Fruit fly (Drosophila melanogaster) whole organism, embryonic: ENCODE measurements around the gene HDAC4.

Experiments
- Blimp-1 ChIP-seq: fragments of 200-800 bp; sonication (Bioruptor generic); optimal IDR thresholded peaks from 3 replicates; lab custom pipeline; 2018; ENCODE audit warnings: missing biosample characterization, missing genetic modification characterization, mild to moderate bottlenecking, moderate library complexity, missing genetic modification reagents
- BtbVII ChIP-seq: fragments of 200-800 bp; sonication (Bioruptor generic); optimal IDR thresholded peaks from 3 replicates; lab custom pipeline; 2017; ENCODE audit warnings: missing biosample characterization, mild to moderate bottlenecking, missing genetic modification characterization
- CG10209 ChIP-seq: fragments of 200-800 bp; sonication (Bioruptor generic); optimal IDR thresholded peaks from 3 replicates; lab custom pipeline; 2017; ENCODE audit warnings: missing biosample characterization, mild to moderate bottlenecking, missing genetic modification characterization, missing genetic modification reagents
- CG11093 ChIP-seq: fragments of 200-800 bp; sonication (Bioruptor generic); IDR thresholded peaks from 3 replicates; pipeline ENCODE4 v1.3.6; 2022; ENCODE audit warnings: missing biosample characterization, missing genetic modification characterization
- CG11247 ChIP-seq: fragments of 200-800 bp; sonication (Bioruptor generic); IDR thresholded peaks from 2 replicates; pipeline ENCODE4 v1.3.6; 2022; ENCODE audit warnings: missing biosample characterization, missing genetic modification characterization
- CG13287 ChIP-seq: fragments of 200-800 bp; sonication (Bioruptor generic); IDR thresholded peaks from 2 replicates; pipeline ENCODE4 v1.3.6; 2022; ENCODE audit warnings: missing biosample characterization, missing genetic modification characterization; ENCODE audit not compliant: partially characterized antibody
- CG15601 ChIP-seq: fragments of 200-800 bp; sonication (Bioruptor generic); optimal IDR thresholded peaks from 3 replicates; lab custom pipeline; 2019; ENCODE audit warnings: missing biosample characterization, mild to moderate bottlenecking, missing genetic modification characterization, moderate library complexity
- CG16813 ChIP-seq: fragments of 200-800 bp; sonication (Bioruptor generic); IDR thresholded peaks from 3 replicates; pipeline ENCODE4 v1.3.6; 2022; ENCODE audit warnings: missing biosample characterization, missing genetic modification characterization; ENCODE audit not compliant: partially characterized antibody
- CG17829 ChIP-seq: fragments of 200-800 bp; optimal IDR thresholded peaks from 2 replicates; lab custom pipeline; 2019; ENCODE audit warnings: missing biosample characterization, mild to moderate bottlenecking, missing genetic modification characterization, moderate library complexity
- CG18599 ChIP-seq: fragments of 200-800 bp; sonication (Bioruptor generic); optimal IDR thresholded peaks from 3 replicates; lab custom pipeline; 2017; ENCODE audit warnings: missing biosample characterization, missing genetic modification characterization, mild to moderate bottlenecking, moderate library complexity, missing genetic modification reagents
- CG31388 ChIP-seq: fragments of 200-800 bp; sonication (Bioruptor generic); optimal IDR thresholded peaks from 2 replicates; lab custom pipeline; 2016; ENCODE audit warnings: missing biosample characterization, missing genetic modification characterization
- CG32772 ChIP-seq: fragments of 200-800 bp; sonication (Bioruptor generic); IDR thresholded peaks from 2 replicates; pipeline ENCODE4 v1.3.6; 2022; ENCODE audit warnings: missing biosample characterization, missing genetic modification characterization
- CG4424 ChIP-seq: fragments of 200-800 bp; sonication (Bioruptor generic); optimal IDR thresholded peaks from 3 replicates; lab custom pipeline; 2016; ENCODE audit warnings: missing biosample characterization, missing genetic modification characterization
- CG4707 ChIP-seq: fragments of 200-800 bp; sonication (Bioruptor generic); optimal IDR thresholded peaks from 2 replicates; lab custom pipeline; 2018; ENCODE audit warnings: missing biosample characterization, mild to moderate bottlenecking, missing genetic modification characterization, moderate library complexity
- CG7372 ChIP-seq: fragments of 200-800 bp; sonication (Bioruptor generic); IDR thresholded peaks from 2 replicates; pipeline ENCODE4 v1.3.6; 2022; ENCODE audit warnings: missing biosample characterization, missing genetic modification characterization
- CG7745 ChIP-seq: fragments of 200-800 bp; sonication (Bioruptor generic); optimal IDR thresholded peaks from 2 replicates; lab custom pipeline; 2018; ENCODE audit warnings: missing biosample characterization, mild to moderate bottlenecking, missing genetic modification characterization, moderate library complexity
- CrebB ChIP-seq: fragments of 200-800 bp; sonication (Bioruptor generic); optimal IDR thresholded peaks from 3 replicates; lab custom pipeline; 2018; ENCODE audit warnings: missing biosample characterization, mild to moderate bottlenecking, missing genetic modification characterization
- D19B ChIP-seq: fragments of 200-800 bp; sonication (Bioruptor generic); optimal IDR thresholded peaks from 2 replicates; lab custom pipeline; 2017; ENCODE audit warnings: missing biosample characterization, mild to moderate bottlenecking, missing genetic modification characterization
- Dbx ChIP-seq: fragments of 200-800 bp; sonication (Bioruptor generic); IDR thresholded peaks from 3 replicates; pipeline ENCODE4 v1.3.6; 2022; ENCODE audit warnings: missing biosample characterization, missing genetic modification characterization
- Doc3 ChIP-seq: fragments of 200-800 bp; sonication (Bioruptor generic); IDR thresholded peaks from 3 replicates; pipeline ENCODE4 v1.3.6; 2022; ENCODE audit warnings: missing biosample characterization, missing genetic modification characterization; ENCODE audit not compliant: partially characterized antibody
- Dp ChIP-seq: fragments of 200-800 bp; sonication (Bioruptor generic); optimal IDR thresholded peaks from 2 replicates; lab custom pipeline; 2018; ENCODE audit warnings: missing biosample characterization, mild to moderate bottlenecking, missing genetic modification characterization, moderate library complexity
- Ets97D ChIP-seq: fragments of 200-800 bp; sonication (Bioruptor generic); optimal IDR thresholded peaks from 3 replicates; lab custom pipeline; 2016; ENCODE audit warnings: missing biosample characterization, missing genetic modification characterization
- Fer2 ChIP-seq: fragments of 200-800 bp; sonication (Bioruptor generic); optimal IDR thresholded peaks from 2 replicates; lab custom pipeline; 2018; ENCODE audit warnings: missing biosample characterization, mild to moderate bottlenecking, missing genetic modification characterization, moderate library complexity
- HHEX ChIP-seq: fragments of 200-800 bp; sonication (Bioruptor generic); optimal IDR thresholded peaks from 3 replicates; lab custom pipeline; 2017; ENCODE audit warnings: missing biosample characterization, mild to moderate bottlenecking, missing genetic modification characterization, missing genetic modification reagents
- Neu2 ChIP-seq: fragments of 200-800 bp; sonication (Bioruptor generic); optimal IDR thresholded peaks from 3 replicates; lab custom pipeline; 2016; ENCODE audit warnings: missing biosample characterization, missing genetic modification characterization, borderline replicate concordance
- Ravus ChIP-seq: fragments of 200-800 bp; sonication (Bioruptor generic); IDR thresholded peaks from 2 replicates; pipeline ENCODE4 v1.3.6; 2022; ENCODE audit warnings: missing biosample characterization, missing genetic modification characterization
- Scr ChIP-seq: fragments of 200-800 bp; sonication (Bioruptor generic); IDR thresholded peaks from 2 replicates; pipeline ENCODE4 v1.3.6; 2022; ENCODE audit warnings: missing biosample characterization, missing genetic modification characterization; ENCODE audit not compliant: partially characterized antibody
- Six4 ChIP-seq: fragments of 200-800 bp; sonication (Bioruptor generic); optimal IDR thresholded peaks from 2 replicates; lab custom pipeline; 2016; ENCODE audit warnings: missing biosample characterization, missing genetic modification characterization
- Sry-β ChIP-seq: fragments of 200-800 bp; sonication (Bioruptor generic); optimal IDR thresholded peaks from 2 replicates; lab custom pipeline; 2018; ENCODE audit warnings: missing biosample characterization, mild to moderate bottlenecking, missing genetic modification characterization, moderate library complexity
- Sry-δ ChIP-seq: fragments of 200-800 bp; sonication (Bioruptor generic); optimal IDR thresholded peaks from 2 replicates; lab custom pipeline; 2016; ENCODE audit warnings: missing biosample characterization, missing genetic modification characterization
- ato ChIP-seq: fragments of 200-800 bp; sonication (Bioruptor generic); IDR thresholded peaks from 2 replicates; pipeline ENCODE4 v1.3.6; 2022; ENCODE audit warnings: missing biosample characterization, missing genetic modification characterization; ENCODE audit not compliant: partially characterized antibody
- bigmax ChIP-seq: fragments of 200-800 bp; sonication (Bioruptor generic); optimal IDR thresholded peaks from 2 replicates; lab custom pipeline; 2018; ENCODE audit warnings: missing biosample characterization, mild to moderate bottlenecking, missing genetic modification characterization
- bsh ChIP-seq, 2 experiments: fragments of 200-800 bp; sonication (Bioruptor generic); optimal IDR thresholded peaks; 2 replicates each; lab custom pipeline; 2017 to 2018; ENCODE audit warnings: mild to moderate bottlenecking in 2 of 2, missing biosample characterization in 2 of 2, missing genetic modification characterization in 2 of 2, moderate library complexity in 1 of 2
- btn ChIP-seq: fragments of 200-800 bp; sonication (Bioruptor generic); optimal IDR thresholded peaks from 2 replicates; lab custom pipeline; 2016; ENCODE audit warnings: missing biosample characterization, missing genetic modification characterization
- chn ChIP-seq: fragments of 200-800 bp; sonication (Bioruptor generic); optimal IDR thresholded peaks from 2 replicates; lab custom pipeline; 2016; ENCODE audit warnings: missing biosample characterization, missing genetic modification characterization
- ci ChIP-seq: fragments of 200-800 bp; sonication (Bioruptor generic); IDR thresholded peaks from 3 replicates; pipeline ENCODE4 v1.3.6; 2022; ENCODE audit warnings: missing biosample characterization, missing genetic modification characterization
- dimm ChIP-seq: fragments of 200-800 bp; sonication (Bioruptor generic); IDR thresholded peaks from 2 replicates; pipeline ENCODE4 v1.3.6; 2022; ENCODE audit warnings: missing biosample characterization, missing genetic modification characterization
- dmrt11E ChIP-seq: fragments of 200-800 bp; sonication (Bioruptor generic); optimal IDR thresholded peaks from 3 replicates; lab custom pipeline; 2018; ENCODE audit warnings: missing biosample characterization, mild to moderate bottlenecking, missing genetic modification characterization, moderate library complexity
- fd96Cb ChIP-seq: fragments of 200-800 bp; sonication (Bioruptor generic); optimal IDR thresholded peaks from 2 replicates; lab custom pipeline; 2018; ENCODE audit warnings: missing biosample characterization, mild to moderate bottlenecking, missing genetic modification characterization, moderate library complexity
- grn ChIP-seq: fragments of 200-800 bp; sonication (Bioruptor generic); optimal IDR thresholded peaks from 3 replicates; lab custom pipeline; 2017; ENCODE audit warnings: missing biosample characterization, missing genetic modification characterization
- hb ChIP-seq: fragments of 200-800 bp; sonication (Bioruptor generic); IDR thresholded peaks from 3 replicates; pipeline ENCODE4 v1.3.6; 2022; ENCODE audit warnings: missing biosample characterization, missing genetic modification characterization; ENCODE audit not compliant: partially characterized antibody
- kah ChIP-seq: fragments of 200-800 bp; sonication (Bioruptor generic); optimal IDR thresholded peaks from 2 replicates; lab custom pipeline; 2018; ENCODE audit warnings: missing biosample characterization, mild to moderate bottlenecking, missing genetic modification characterization
- pnt ChIP-seq: fragments of 200-800 bp; sonication (Bioruptor generic); optimal IDR thresholded peaks from 3 replicates; lab custom pipeline; 2016; ENCODE audit warnings: missing biosample characterization, missing genetic modification characterization
- tll ChIP-seq, 2 experiments: fragments of 200-800 bp in 1 of 2; fragments of >200 bp in 1 of 2; sonication (Bioruptor generic) in 1 of 2; optimal IDR thresholded peaks; 2 replicates each; lab custom pipeline; 2017 to 2019; ENCODE audit warnings: missing biosample characterization in 2 of 2, missing genetic modification characterization in 2 of 2, mild to moderate bottlenecking in 1 of 2, moderate library complexity in 1 of 2
- tna ChIP-seq: fragments of 200-800 bp; sonication (Bioruptor generic); IDR thresholded peaks from 2 replicates; pipeline ENCODE4 v1.3.6; 2022; ENCODE audit warnings: missing biosample characterization, missing genetic modification characterization; ENCODE audit not compliant: partially characterized antibody
- ttk ChIP-seq: fragments of 200-800 bp; sonication (Bioruptor generic); IDR thresholded peaks from 2 replicates; pipeline ENCODE4 v2.1.2; 2022; ENCODE audit warnings: missing biosample characterization, missing genetic modification characterization
- wdn ChIP-seq: fragments of 200-800 bp; sonication (Bioruptor generic); IDR thresholded peaks from 2 replicates; pipeline ENCODE4 v1.3.6; 2022; ENCODE audit warnings: missing biosample characterization, missing genetic modification characterization

The HDAC4 gene

DNA sequence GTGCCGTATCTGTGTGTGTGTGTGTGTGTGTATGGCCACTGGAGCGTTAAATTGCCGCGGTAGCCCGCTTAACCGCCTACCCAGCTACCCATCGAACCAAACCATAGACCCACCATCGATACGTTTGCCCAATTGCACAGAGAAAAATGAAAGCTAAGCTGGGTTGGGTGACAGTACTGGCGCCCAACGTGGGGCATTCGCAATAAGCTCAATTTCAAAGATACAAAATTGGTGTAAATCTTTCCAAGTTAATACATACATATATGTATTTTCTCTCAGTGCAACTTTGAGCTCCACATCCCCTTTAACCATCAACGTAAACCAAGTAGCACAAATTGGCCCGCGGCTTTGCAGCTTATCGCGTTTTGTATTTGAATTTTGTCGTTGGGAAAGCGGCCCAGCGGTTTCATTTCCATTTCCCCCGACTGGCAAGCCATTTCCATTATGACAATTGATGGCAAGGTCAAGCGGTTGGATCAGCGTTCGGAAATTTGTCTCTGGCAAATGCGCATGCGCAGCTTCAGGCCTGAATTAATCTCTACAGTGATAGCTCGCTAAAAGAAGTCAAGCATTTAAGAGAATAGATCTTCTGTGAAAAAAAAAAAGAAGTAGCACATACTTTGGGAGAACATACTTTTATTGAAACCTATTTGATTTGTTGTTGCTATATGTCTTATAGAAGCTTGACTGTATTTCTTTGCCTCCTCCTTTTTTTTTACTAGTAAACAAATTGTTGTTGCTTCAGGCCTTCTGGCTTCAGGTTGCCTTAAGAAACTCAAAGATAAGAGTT is 52.8 kb downstream of the HDAC4 start (continued):
- TF ChIP-seq Dp (GFP tag; lab: Kevin White, UChicago) (no peak), ato (GFP tag; lab: Robert Waterston, UW) (no peak), chn (GFP tag; lab: Kevin White, UChicago) (peak; percentile 44), CG11093 (GFP tag; lab: Robert Waterston, UW) (peak; percentile 24; the same call in 1 of the 3 replicates), CG4707 (GFP tag; lab: Kevin White, UChicago) (no peak), ttk (peak; percentile 82), Scr (no peak), wdn (GFP tag; lab: Robert Waterston, UW) (peak; percentile 44; the same call in 1 of the 2 replicates), Blimp-1 (GFP tag; lab: Kevin White, UChicago) (peak; percentile 64), Ravus (GFP tag; lab: Robert Waterston, UW) (peak; percentile 34), kah (peak; percentile 27), HHEX (GFP tag; lab: Kevin White, UChicago) (peak; percentile 81), CG13287 (GFP tag; lab: Robert Waterston, UW) (no peak), CrebB (tag; lab: Kevin White, UChicago) (no peak), CG32772 (peak; percentile 79), Fer2 (tag; lab: Kevin White, UChicago) (peak; percentile 21), BtbVII (GFP tag; lab: Kevin White, UChicago) (peak; percentile 48), CG7372 (peak; percentile 74), dmrt11E (peak; percentile 55), CG7745 (tag; lab: Kevin White, UChicago) (no peak), grn (peak; percentile 17), bsh (GFP tag; optimal IDR thresholded peaks at IDR 0.05; lab: Kevin White, UChicago) (peak in 1 of 2 experiments; percentile 75), bigmax (GFP tag; lab: Kevin White, UChicago) (no peak), CG18599 (GFP tag; lab: Kevin White, UChicago) (peak; percentile 68), Dbx (GFP tag; lab: Robert Waterston, UW) (peak; percentile 52; the same call in 1 of the 3 replicates), tna (GFP tag; lab: Robert Waterston, UW) (no peak), Neu2 (no peak), CG17829 (tag; lab: Kevin White, UChicago) (peak; percentile 69), CG16813 (no peak), btn (GFP tag; lab: Kevin White, UChicago) (peak; percentile 5), fd96Cb (tag; lab: Kevin White, UChicago) (peak; percentile 64), D19B (GFP tag; lab: Kevin White, UChicago) (peak; percentile 15), hb (no peak), dimm (GFP tag; lab: Robert Waterston, UW) (peak; percentile 74), Sry-δ (GFP tag; lab: Kevin White, UChicago) (peak; percentile 23), ci (GFP tag; lab: Robert Waterston, UW) (peak; percentile 91), tll (GFP tag; optimal IDR thresholded peaks at IDR 0.05; lab: Kevin White, UChicago) (no peak), pnt (GFP tag; lab: Kevin White, UChicago) (peak; percentile 70), CG31388 (GFP tag; lab: Kevin White, UChicago) (no peak), CG15601 (peak; percentile 52), CG10209 (GFP tag; lab: Kevin White, UChicago) (peak; percentile 72), Sry-β (no peak), Ets97D (GFP tag; lab: Kevin White, UChicago) (peak; percentile 31), Six4 (GFP tag; lab: Kevin White, UChicago) (peak; percentile 39), Doc3 (GFP tag; lab: Robert Waterston, UW) (no peak), CG11247 (GFP tag; lab: Robert Waterston, UW) (peak; percentile 71), CG4424 (peak; percentile 80)
